Worm (Caenorhabditis elegans): ENCODE results near the gene angl-1.

angl-1 gene

DNA sequence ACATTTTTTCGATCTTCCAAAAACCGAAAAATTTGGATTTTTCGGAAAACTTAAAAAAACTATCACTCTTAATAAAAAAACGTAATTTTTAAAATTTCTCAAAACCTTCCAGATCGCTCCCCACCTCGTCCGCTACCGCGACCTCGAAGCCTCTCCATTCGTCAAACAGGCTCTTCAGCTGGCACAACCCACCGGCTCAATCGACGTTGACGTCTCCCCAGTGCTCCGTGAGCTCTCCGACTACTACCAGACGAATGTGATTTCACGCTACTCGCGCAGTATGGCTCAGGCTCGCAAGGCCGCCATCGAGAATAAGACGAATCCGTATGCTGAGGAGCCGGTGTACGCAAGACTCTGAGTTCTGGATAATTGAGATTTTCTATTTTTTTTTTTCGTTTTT, 53.5 kb downstream of the angl-1 start:
- TF ChIP-seq F33H1.4 (GFP tag; IDR thresholded peaks at IDR 0.05), result no peak
- TF ChIP-seq Y95B8A.8 (GFP tag; IDR thresholded peaks at IDR 0.05), result no peak
- TF ChIP-seq B0019.2 (GFP tag; conservative IDR thresholded peaks at IDR 0.05), result no peak
- TF ChIP-seq madf-3 (GFP tag; IDR thresholded peaks at IDR 0.05), result no peak
- TF ChIP-seq atf-7 (tag; optimal IDR thresholded peaks at IDR 0.05), result no peak
- TF ChIP-seq B0035.1 (tag; optimal IDR thresholded peaks at IDR 0.05), result no peak
- no peak for TF ChIP-seq ztf-28 (GFP tag; IDR thresholded peaks at IDR 0.05)
- no peak for TF ChIP-seq snpc-3.4 (tag; optimal IDR thresholded peaks at IDR 0.05)
- TF ChIP-seq mcd-1 (GFP tag; IDR thresholded peaks at IDR 0.05), result no peak
- no peak for TF ChIP-seq xnd-1 (tag; optimal IDR thresholded peaks at IDR 0.05)
- TF ChIP-seq F37B4.10 (GFP tag; IDR thresholded peaks at IDR 0.05), result no peak
- TF ChIP-seq unc-62 (GFP tag; optimal IDR thresholded peaks at IDR 0.05), result no peak
- TF ChIP-seq rcor-1 (GFP tag; IDR thresholded peaks at IDR 0.05), result no peak
- TF ChIP-seq lag-1 (GFP tag; IDR thresholded peaks at IDR 0.05), result no peak

DNA sequence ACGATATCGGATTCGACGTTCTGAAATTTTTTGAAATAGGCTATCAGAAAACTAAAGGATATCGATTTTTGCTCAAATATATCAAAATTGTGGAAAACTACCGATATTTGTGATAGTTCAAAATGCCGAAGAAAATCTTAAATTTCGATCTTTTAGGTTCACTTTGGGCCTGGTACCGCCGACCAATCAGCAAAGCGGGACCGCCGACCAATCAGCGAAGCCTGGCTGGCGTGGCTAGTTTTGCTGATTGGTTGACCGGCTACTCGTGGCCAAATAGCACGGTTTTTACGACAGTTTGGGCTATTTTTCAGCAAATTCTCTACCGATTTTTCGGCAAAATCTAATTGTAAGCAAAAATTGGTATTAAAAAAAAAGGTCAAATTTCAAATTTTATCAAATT, 57.3 kb downstream of the angl-1 start:
- TF ChIP-seq cebp-1 (GFP tag; IDR thresholded peaks at IDR 0.05), result no peak
- no peak for TF ChIP-seq cebp-1 (tag; optimal IDR thresholded peaks at IDR 0.05)
- no peak for TF ChIP-seq F33H1.4 (GFP tag; IDR thresholded peaks at IDR 0.05)
- no peak for TF ChIP-seq hsf-1 (GFP tag; IDR thresholded peaks at IDR 0.05)
- TF ChIP-seq snpc-1.3 (tag; optimal IDR thresholded peaks at IDR 0.05; ENCODE audit: insufficient read depth), result no peak
- TF ChIP-seq lin-35 (GFP tag; optimal IDR thresholded peaks at IDR 0.05), result no peak
- no peak for TF ChIP-seq F55B11.4 (tag; optimal IDR thresholded peaks at IDR 0.05; ENCODE audit: borderline replicate concordance, insufficient read depth)
- no peak for TF ChIP-seq F10E7.11 (tag; optimal IDR thresholded peaks at IDR 0.05)
- no peak for TF ChIP-seq K11D2.4 (GFP tag; IDR thresholded peaks at IDR 0.05)
- TF ChIP-seq attf-3 (GFP tag; conservative IDR thresholded peaks at IDR 0.05), result no peak
- TF ChIP-seq ztf-3 (GFP tag; optimal IDR thresholded peaks at IDR 0.05), result no peak
- no peak for TF ChIP-seq let-607 (tag; optimal IDR thresholded peaks at IDR 0.05)
- no peak for TF ChIP-seq ztf-18 (tag; optimal IDR thresholded peaks at IDR 0.05)
- TF ChIP-seq nfya-1 (tag; optimal IDR thresholded peaks at IDR 0.05; ENCODE audit: borderline replicate concordance, insufficient read depth), result no peak
- no peak for TF ChIP-seq lsl-1 (GFP tag; optimal IDR thresholded peaks at IDR 0.05)
- no peak for TF ChIP-seq nhr-179 (tag; optimal IDR thresholded peaks at IDR 0.05)
- no peak for TF ChIP-seq pbrm-1 (GFP tag; IDR thresholded peaks at IDR 0.05)

DNA sequence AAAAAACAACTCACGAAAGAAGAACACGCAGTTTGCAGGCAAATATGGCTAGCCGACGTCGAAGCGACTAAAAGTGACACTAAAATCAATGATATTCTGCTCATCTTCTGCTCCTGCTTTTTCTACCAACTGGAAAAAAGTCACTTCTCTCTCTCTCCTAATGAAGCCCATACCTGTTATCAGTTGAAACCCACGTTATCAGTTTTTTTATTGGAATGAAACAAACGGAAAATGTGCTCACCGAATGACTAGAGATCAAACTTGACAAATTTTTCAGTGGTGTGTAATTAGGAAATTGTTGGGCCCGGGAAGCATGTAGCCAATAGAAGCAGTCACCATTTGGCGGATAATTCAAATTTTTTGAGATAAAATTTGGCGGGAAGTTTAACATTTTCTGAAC, 58.5 kb downstream of the angl-1 start, which contains the start of gene C24B9.3:
Gene C24B9.3, minus strand, starts transcription at position 171 of the 400 bp plus-strand sequence.
- TF ChIP-seq let-607 (tag; optimal IDR thresholded peaks at IDR 0.05), result no peak
- no peak for TF ChIP-seq rec-8 (tag; optimal IDR thresholded peaks at IDR 0.05)
- TF ChIP-seq nhr-80 (tag; optimal IDR thresholded peaks at IDR 0.05), result peak; percentile 79

Data from whole organism, young adult.